Fruit fly (Drosophila melanogaster) whole organism, embryonic: Measurements from ENCODE around the gene Ilp6.

Source experiments
- CG13775 ChIP-seq: fragments of 200-800 bp; sonication (Bioruptor generic); optimal IDR thresholded peaks from 3 replicates; lab custom pipeline; 2017; ENCODE audit warnings: missing biosample characterization, mild to moderate bottlenecking, missing genetic modification characterization
- CG17359 ChIP-seq: fragments of 200-800 bp; sonication (Bioruptor generic); optimal IDR thresholded peaks from 3 replicates; lab custom pipeline; 2018; ENCODE audit warnings: missing biosample characterization, mild to moderate bottlenecking, missing genetic modification characterization, moderate library complexity
- CG17361 ChIP-seq: fragments of 200-800 bp; sonication (Bioruptor generic); IDR thresholded peaks from 3 replicates; pipeline ENCODE4 v1.3.6; 2022; ENCODE audit warnings: missing biosample characterization, missing genetic modification characterization
- CG2129 ChIP-seq: fragments of 200-800 bp; sonication (Bioruptor generic); IDR thresholded peaks from 2 replicates; pipeline ENCODE4 v1.3.6; 2022; ENCODE audit warnings: missing biosample characterization, missing genetic modification characterization; ENCODE audit not compliant: partially characterized antibody
- CG3407 ChIP-seq: fragments of 200-800 bp; sonication (Bioruptor generic); optimal IDR thresholded peaks from 2 replicates; lab custom pipeline; 2018; ENCODE audit warnings: missing biosample characterization, mild to moderate bottlenecking, missing genetic modification characterization
- CG4617 ChIP-seq: fragments of 200-800 bp; sonication (Bioruptor generic); optimal IDR thresholded peaks from 3 replicates; lab custom pipeline; 2016; ENCODE audit warnings: missing biosample characterization, missing genetic modification characterization, borderline replicate concordance
- CG6813 ChIP-seq: fragments of 200-800 bp; sonication (Bioruptor generic); optimal IDR thresholded peaks from 2 replicates; lab custom pipeline; 2017; ENCODE audit warnings: missing biosample characterization, missing genetic modification characterization, mild to moderate bottlenecking, moderate library complexity, missing genetic modification reagents
- CG8924 ChIP-seq: fragments of 200-800 bp; optimal IDR thresholded peaks from 3 replicates; lab custom pipeline; 2019; ENCODE audit warnings: missing biosample characterization, mild to moderate bottlenecking, missing genetic modification characterization, moderate library complexity
- CG9797 ChIP-seq: fragments of 200-800 bp; sonication (Bioruptor generic); optimal IDR thresholded peaks from 3 replicates; lab custom pipeline; 2018; ENCODE audit warnings: missing biosample characterization, mild to moderate bottlenecking, missing genetic modification characterization
- CTCF ChIP-seq: fragments of 200-800 bp; sonication (Bioruptor generic); optimal IDR thresholded peaks from 2 replicates; lab custom pipeline; 2017; ENCODE audit warnings: missing biosample characterization, mild to moderate bottlenecking, missing genetic modification characterization, moderate library complexity
- D19A ChIP-seq: fragments of 200-800 bp; optimal IDR thresholded peaks from 3 replicates; lab custom pipeline; 2019; ENCODE audit warnings: missing biosample characterization, mild to moderate bottlenecking, missing genetic modification characterization, moderate library complexity
- Dad ChIP-seq: fragments of 200-800 bp; sonication (Bioruptor generic); optimal IDR thresholded peaks from 3 replicates; lab custom pipeline; 2016; ENCODE audit warnings: missing biosample characterization, missing genetic modification characterization
- Dip2 ChIP-seq: fragments of 200-800 bp; sonication (Bioruptor generic); IDR thresholded peaks from 2 replicates; pipeline ENCODE4 v1.3.6; 2022; ENCODE audit warnings: missing biosample characterization, missing genetic modification characterization
- Elba2 ChIP-seq: fragments of 200-800 bp; sonication (Bioruptor generic); optimal IDR thresholded peaks from 3 replicates; lab custom pipeline; 2016; ENCODE audit warnings: missing biosample characterization, missing genetic modification characterization
- Fer1 ChIP-seq: fragments of 200-800 bp; sonication (Bioruptor generic); optimal IDR thresholded peaks from 2 replicates; lab custom pipeline; 2017; ENCODE audit warnings: missing biosample characterization, mild to moderate bottlenecking, missing genetic modification characterization
- Fer3 ChIP-seq: fragments of 200-800 bp; sonication (Bioruptor generic); optimal IDR thresholded peaks from 2 replicates; lab custom pipeline; 2018; ENCODE audit warnings: missing biosample characterization, mild to moderate bottlenecking, missing genetic modification characterization, moderate library complexity
- Gsc ChIP-seq: fragments of 200-800 bp; sonication (Bioruptor generic); IDR thresholded peaks from 2 replicates; pipeline ENCODE4 v1.3.6; 2022; ENCODE audit warnings: missing biosample characterization, missing genetic modification characterization
- HLH3B ChIP-seq: fragments of 200-800 bp; sonication (Bioruptor generic); IDR thresholded peaks from 2 replicates; pipeline ENCODE4 v1.3.6; 2022; ENCODE audit warnings: missing biosample characterization, missing genetic modification characterization
- HmgZ ChIP-seq: fragments of 200-800 bp; sonication (Bioruptor generic); optimal IDR thresholded peaks from 2 replicates; lab custom pipeline; 2018; ENCODE audit warnings: missing biosample characterization, mild to moderate bottlenecking, missing genetic modification characterization
- Hr51 ChIP-seq, 2 experiments: fragments of 200-800 bp; sonication (Bioruptor generic); optimal IDR thresholded peaks; 2 replicates in 1 of 2; 3 replicates in 1 of 2; lab custom pipeline; 2016 to 2018; ENCODE audit warnings: missing biosample characterization in 2 of 2, missing genetic modification characterization in 2 of 2, mild to moderate bottlenecking in 1 of 2, moderate library complexity in 1 of 2
- Lpt ChIP-seq: fragments of >200 bp; optimal IDR thresholded peaks from 2 replicates; lab custom pipeline; 2018; ENCODE audit warnings: missing biosample characterization, missing genetic modification characterization
- MESR4 ChIP-seq: fragments of 200-800 bp; sonication (Bioruptor generic); optimal IDR thresholded peaks from 2 replicates; lab custom pipeline; 2018; ENCODE audit warnings: missing biosample characterization, mild to moderate bottlenecking, missing genetic modification characterization, moderate library complexity
- Oli ChIP-seq: fragments of 200-800 bp; sonication (Bioruptor generic); optimal IDR thresholded peaks from 2 replicates; lab custom pipeline; 2018; ENCODE audit warnings: missing biosample characterization, mild to moderate bottlenecking, missing genetic modification characterization, moderate library complexity
- PHDP ChIP-seq: fragments of 200-800 bp; sonication (Bioruptor generic); optimal IDR thresholded peaks from 3 replicates; lab custom pipeline; 2018; ENCODE audit warnings: missing biosample characterization, mild to moderate bottlenecking, missing genetic modification characterization, moderate library complexity
- Scr ChIP-seq: fragments of 200-800 bp; sonication (Bioruptor generic); IDR thresholded peaks from 2 replicates; pipeline ENCODE4 v1.3.6; 2022; ENCODE audit warnings: missing biosample characterization, missing genetic modification characterization; ENCODE audit not compliant: partially characterized antibody
- Sin3A ChIP-seq: fragments of >200 bp; optimal IDR thresholded peaks from 2 replicates; lab custom pipeline; 2018
- Sry-β ChIP-seq: fragments of 200-800 bp; sonication (Bioruptor generic); optimal IDR thresholded peaks from 2 replicates; lab custom pipeline; 2018; ENCODE audit warnings: missing biosample characterization, mild to moderate bottlenecking, missing genetic modification characterization, moderate library complexity
- Trl ChIP-seq, 3 experiments: fragments of >200 bp in 2 of 3; fragments of 200-800 bp in 1 of 3; sonication (Bioruptor generic) in 1 of 3; optimal IDR thresholded peaks; 2 replicates in 1 of 3; 3 replicates in 2 of 3; lab custom pipeline; 2016 to 2017; ENCODE audit warnings: missing biosample characterization in 1 of 3, missing genetic modification characterization in 1 of 3
- aop ChIP-seq: fragments of 200-800 bp; sonication (Bioruptor generic); IDR thresholded peaks from 2 replicates; pipeline ENCODE4 v1.3.6; 2022; ENCODE audit warnings: missing biosample characterization, missing genetic modification characterization
- ase ChIP-seq: fragments of 200-800 bp; sonication (Bioruptor generic); IDR thresholded peaks from 3 replicates; pipeline ENCODE4 v1.3.6; 2022; ENCODE audit warnings: missing biosample characterization, missing genetic modification characterization
- cato ChIP-seq: fragments of 200-800 bp; sonication (Bioruptor generic); optimal IDR thresholded peaks from 2 replicates; lab custom pipeline; 2016; ENCODE audit warnings: missing biosample characterization, missing genetic modification characterization, borderline replicate concordance
- gce ChIP-seq: fragments of 200-800 bp; sonication (Bioruptor generic); IDR thresholded peaks from 3 replicates; pipeline ENCODE4 v1.3.6; 2022; ENCODE audit warnings: missing biosample characterization, missing genetic modification characterization
- gfzf ChIP-seq: fragments of 200-800 bp; sonication (Bioruptor generic); optimal IDR thresholded peaks from 2 replicates; lab custom pipeline; 2016; ENCODE audit warnings: missing biosample characterization, mild to moderate bottlenecking, missing genetic modification characterization, moderate library complexity
- gsb-n ChIP-seq: fragments of 200-800 bp; sonication (Bioruptor generic); optimal IDR thresholded peaks from 3 replicates; lab custom pipeline; 2018; ENCODE audit warnings: missing biosample characterization, mild to moderate bottlenecking, missing genetic modification characterization
- kay ChIP-seq: fragments of 200-800 bp; sonication (Bioruptor generic); optimal IDR thresholded peaks from 2 replicates; lab custom pipeline; 2016; ENCODE audit warnings: missing biosample characterization, missing genetic modification characterization
- odd ChIP-seq: fragments of 200-800 bp; sonication (Bioruptor generic); optimal IDR thresholded peaks from 2 replicates; lab custom pipeline; 2017; ENCODE audit warnings: missing biosample characterization, mild to moderate bottlenecking, missing genetic modification characterization
- pnt ChIP-seq: fragments of 200-800 bp; sonication (Bioruptor generic); optimal IDR thresholded peaks from 3 replicates; lab custom pipeline; 2016; ENCODE audit warnings: missing biosample characterization, missing genetic modification characterization
- sc ChIP-seq, 3 experiments: fragments of >200 bp in 2 of 3; fragments of 200-800 bp in 1 of 3; sonication (Bioruptor generic) in 1 of 3; optimal IDR thresholded peaks; 2 replicates in 2 of 3; 3 replicates in 1 of 3; lab custom pipeline; 2017; ENCODE audit warnings: mild to moderate bottlenecking in 1 of 3, missing biosample characterization in 1 of 3, missing genetic modification characterization in 1 of 3, missing genetic modification reagents in 1 of 3
- sisA ChIP-seq: fragments of 200-800 bp; sonication (Bioruptor generic); IDR thresholded peaks from 2 replicates; pipeline ENCODE4 v1.3.6; 2022; ENCODE audit warnings: missing biosample characterization, missing genetic modification characterization
- slp2 ChIP-seq: fragments of 200-800 bp; sonication (Bioruptor generic); optimal IDR thresholded peaks from 2 replicates; lab custom pipeline; 2016; ENCODE audit warnings: missing biosample characterization, missing genetic modification characterization
- sna ChIP-seq: fragments of 200-800 bp; sonication (Bioruptor generic); IDR thresholded peaks from 2 replicates; pipeline ENCODE4 v1.3.6; 2022; ENCODE audit warnings: missing biosample characterization, missing genetic modification characterization; ENCODE audit not compliant: partially characterized antibody
- ssp ChIP-seq: fragments of 200-800 bp; sonication (Bioruptor generic); IDR thresholded peaks from 2 replicates; pipeline ENCODE4 v1.3.6; 2022; ENCODE audit warnings: missing biosample characterization, missing genetic modification characterization
- tgo ChIP-seq: fragments of 200-800 bp; sonication (Bioruptor generic); IDR thresholded peaks from 3 replicates; pipeline ENCODE4 v1.3.6; 2022; ENCODE audit warnings: missing biosample characterization, missing genetic modification characterization
- trh ChIP-seq: fragments of 200-800 bp; sonication (Bioruptor generic); optimal IDR thresholded peaks from 2 replicates; lab custom pipeline; 2016; ENCODE audit warnings: missing biosample characterization, missing genetic modification characterization
- tup ChIP-seq: fragments of 200-800 bp; sonication (Bioruptor generic); optimal IDR thresholded peaks from 2 replicates; lab custom pipeline; 2016; ENCODE audit warnings: missing biosample characterization, mild to moderate bottlenecking, missing genetic modification characterization, moderate library complexity
- tx ChIP-seq: fragments of 200-800 bp; sonication (Bioruptor generic); optimal IDR thresholded peaks from 2 replicates; lab custom pipeline; 2016; ENCODE audit warnings: missing biosample characterization, missing genetic modification characterization
- vnd ChIP-seq: fragments of 200-800 bp; sonication (Bioruptor generic); IDR thresholded peaks from 3 replicates; pipeline ENCODE4 v1.3.6; 2022; ENCODE audit warnings: missing biosample characterization, missing genetic modification characterization; ENCODE audit not compliant: partially characterized antibody
- wor ChIP-seq: fragments of 200-800 bp; sonication (Bioruptor generic); IDR thresholded peaks from 2 replicates; pipeline ENCODE4 v1.3.6; 2022; ENCODE audit warnings: missing biosample characterization, missing genetic modification characterization
- zen2 ChIP-seq: fragments of 200-800 bp; sonication (Bioruptor generic); IDR thresholded peaks from 3 replicates; pipeline ENCODE4 v1.3.6; 2022; ENCODE audit warnings: missing biosample characterization, missing genetic modification characterization; ENCODE audit not compliant: partially characterized antibody

Gene Ilp6

DNA sequence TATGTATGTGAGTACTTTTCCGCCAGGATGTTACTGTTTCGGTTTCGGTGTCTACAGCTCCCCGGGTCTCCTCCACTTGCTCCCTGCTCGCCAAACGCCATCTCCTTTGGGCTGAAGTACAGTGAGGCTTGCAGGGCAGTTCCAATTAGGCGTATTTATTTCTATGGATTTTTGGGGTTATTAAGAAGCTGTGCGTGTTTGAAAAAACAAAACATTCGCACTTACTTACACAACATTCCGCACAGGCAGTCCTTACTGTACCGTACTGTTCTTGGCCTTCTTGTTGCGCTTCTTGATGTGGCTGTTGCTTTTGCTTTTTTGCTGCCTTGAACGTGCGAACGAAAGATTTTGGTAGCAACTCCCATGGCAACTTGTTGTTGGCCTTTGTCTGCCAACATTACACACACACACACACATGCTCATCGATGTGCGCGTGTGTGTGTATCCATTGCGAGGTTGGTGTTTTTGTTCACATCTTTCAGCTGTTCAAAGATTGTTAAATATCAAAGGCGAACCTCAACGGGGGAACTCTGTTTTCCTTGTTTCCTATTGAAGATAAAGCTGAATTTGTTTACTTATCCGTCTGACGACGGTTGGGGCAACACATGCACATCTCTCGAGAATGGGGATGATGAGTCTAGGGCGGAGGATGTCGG lies 12.4 kb downstream of the Ilp6 start (continued):
- TF ChIP-seq Fer1 (GFP tag; lab: Kevin White, UChicago) (peak; percentile 37), Lpt (GFP tag; lab: Kevin White, UChicago) (no peak), wor (peak; percentile 51), pnt (GFP tag; lab: Kevin White, UChicago) (peak; percentile 44), sna (GFP tag; lab: Robert Waterston, UW) (no peak), zen2 (GFP tag; lab: Robert Waterston, UW) (no peak), Sry-β (no peak), D19A (tag; lab: Kevin White, UChicago) (no peak), CG17359 (tag; lab: Kevin White, UChicago) (peak; percentile 32), tx (no peak), vnd (no peak), kay (GFP tag; lab: Kevin White, UChicago) (no peak), Dad (peak; percentile 15), Dip2 (GFP tag; lab: Robert Waterston, UW) (no peak), slp2 (no peak), HmgZ (tag; lab: Kevin White, UChicago) (peak; percentile 39), ase (GFP tag; lab: Robert Waterston, UW) (peak; percentile 34; the same call in 1 of the 3 replicates), gce (GFP tag; lab: Robert Waterston, UW) (no peak; the same call in 2 of the 3 replicates), tup (GFP tag; lab: Kevin White, UChicago) (no peak), sisA (GFP tag; lab: Robert Waterston, UW) (peak; percentile 63), CG4617 (GFP tag; lab: Kevin White, UChicago) (peak; percentile 18), CG3407 (GFP tag; lab: Kevin White, UChicago) (no peak), Scr (no peak), CG9797 (GFP tag; lab: Kevin White, UChicago) (no peak), Trl (optimal IDR thresholded peaks at IDR 0.05; lab: Kevin White, UChicago) (no peak), Trl (GFP tag; optimal IDR thresholded peaks at IDR 0.05; lab: Kevin White, UChicago) (peak; percentile 44), CTCF (GFP tag; lab: Kevin White, UChicago) (no peak), gsb-n (no peak), PHDP (tag; lab: Kevin White, UChicago) (peak; percentile 33), odd (GFP tag; lab: Kevin White, UChicago) (no peak), trh (GFP tag; lab: Kevin White, UChicago) (no peak), Fer3 (tag; lab: Kevin White, UChicago) (peak; percentile 5), CG2129 (GFP tag; lab: Robert Waterston, UW) (no peak), MESR4 (GFP tag; lab: Kevin White, UChicago) (no peak), CG6813 (GFP tag; lab: Kevin White, UChicago) (peak; percentile 23), HLH3B (GFP tag; lab: Robert Waterston, UW) (peak; percentile 60; the same call in 1 of the 2 replicates), aop (GFP tag; lab: Robert Waterston, UW) (peak; percentile 32; the same call in 1 of the 2 replicates), gfzf (GFP tag; lab: Kevin White, UChicago) (no peak), Oli (tag; lab: Kevin White, UChicago) (peak; percentile 49), Gsc (GFP tag; lab: Robert Waterston, UW) (no peak), cato (GFP tag; lab: Kevin White, UChicago) (no peak), CG17361 (GFP tag; lab: Robert Waterston, UW) (0 out of 3 replicates have a peak, but pooled peaks have one; percentile 12), CG8924 (tag; lab: Kevin White, UChicago) (peak; percentile 67), ssp (peak; percentile 61), tgo (peak; percentile 53; the same call in 2 of the 3 replicates), Elba2 (GFP tag; lab: Kevin White, UChicago) (no peak), Sin3A (no peak), sc (optimal IDR thresholded peaks at IDR 0.05; lab: Kevin White, UChicago) (no peak), sc (GFP tag; optimal IDR thresholded peaks at IDR 0.05; lab: Kevin White, UChicago) (no peak), Hr51 (GFP tag; optimal IDR thresholded peaks at IDR 0.05; lab: Kevin White, UChicago) (peak; percentile 33 to 60), CG13775 (GFP tag; lab: Kevin White, UChicago) (peak; percentile 35)
